Worm (Caenorhabditis elegans) whole organism, L1 larva: ENCODE measurements around the gene Y53G8AM.7.

Experiments
- pqm-1 ChIP-seq: sonication (generic microtip); optimal IDR thresholded peaks from 3 replicates; lab custom pipeline; 2017; ENCODE audit warnings: missing biosample characterization, missing genetic modification characterization
- tlp-1 ChIP-seq: fragments of 150-350 bp; optimal IDR thresholded peaks from 2 replicates; lab custom pipeline; 2014; ENCODE audit warnings: missing biosample characterization, missing genetic modification characterization
- unc-130 ChIP-seq: fragments of 150-350 bp; optimal IDR thresholded peaks from 2 replicates; lab custom pipeline; 2017; ENCODE audit warnings: missing biosample characterization, missing genetic modification characterization, inconsistent platforms
- ztf-11 ChIP-seq, 2 experiments: sonication (generic microtip); optimal IDR thresholded peaks; 2 replicates each; lab custom pipeline; 2016 to 2017; ENCODE audit warnings: missing genetic modification characterization in 2 of 2, missing biosample characterization in 1 of 2, missing compliant biosample characterization in 1 of 2

- TF ChIP-seq pqm-1 (tag; lab: Kevin White, UChicago) (no peak), unc-130 (tag; lab: Kevin White, UChicago) (no peak), ztf-11 (tag; optimal IDR thresholded peaks at IDR 0.05; lab: Kevin White, UChicago) (no peak), tlp-1 (tag; lab: Kevin White, UChicago) (no peak)
Observed at ce11 chrIII:3253043-3253442, 13.5 kb downstream of the Y53G8AM.7 start, which contains the start of gene Y53G8AL.3.
